Worm (Caenorhabditis elegans): ENCODE results near the gene C49A9.2.

DNA sequence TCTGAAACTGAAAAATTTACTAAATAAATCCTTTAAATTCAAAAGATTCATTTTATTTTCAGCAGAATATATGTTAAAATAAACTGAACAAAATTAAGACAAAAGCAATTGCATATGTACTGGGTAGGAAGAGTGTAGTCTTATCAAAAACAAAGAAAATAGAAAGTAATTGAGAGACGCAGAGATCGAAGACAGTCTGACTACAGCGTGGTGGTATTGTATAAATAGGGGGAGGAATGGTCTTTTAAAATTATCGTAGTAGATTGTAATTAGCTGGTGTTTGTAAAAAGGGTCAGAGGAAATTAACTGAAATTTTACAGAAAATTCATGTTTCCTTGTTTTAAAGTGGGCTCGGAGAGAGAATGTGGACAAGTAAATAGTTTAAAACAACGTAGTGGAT, 23.2 kb downstream of the C49A9.2 start, which contains the start of gene acox-3:
- TF ChIP-seq ref-1 (GFP tag; conservative IDR thresholded peaks at IDR 0.05) (no peak), cog-1 (tag; optimal IDR thresholded peaks at IDR 0.05) (no peak), ztf-29 (GFP tag; IDR thresholded peaks at IDR 0.05) (no peak), T22C8.4 (GFP tag; IDR thresholded peaks at IDR 0.05) (no peak), med-1 (GFP tag; optimal IDR thresholded peaks at IDR 0.05; ENCODE audit: insufficient read depth) (no peak), flt-1 (GFP tag; IDR thresholded peaks at IDR 0.05) (no peak), ztf-23 (GFP tag; IDR thresholded peaks at IDR 0.05) (no peak), klf-2 (GFP tag; conservative IDR thresholded peaks at IDR 0.05) (no peak)
